Fruit fly (Drosophila melanogaster): ENCODE results near the gene CG42853.

CG42853 gene

DNA sequence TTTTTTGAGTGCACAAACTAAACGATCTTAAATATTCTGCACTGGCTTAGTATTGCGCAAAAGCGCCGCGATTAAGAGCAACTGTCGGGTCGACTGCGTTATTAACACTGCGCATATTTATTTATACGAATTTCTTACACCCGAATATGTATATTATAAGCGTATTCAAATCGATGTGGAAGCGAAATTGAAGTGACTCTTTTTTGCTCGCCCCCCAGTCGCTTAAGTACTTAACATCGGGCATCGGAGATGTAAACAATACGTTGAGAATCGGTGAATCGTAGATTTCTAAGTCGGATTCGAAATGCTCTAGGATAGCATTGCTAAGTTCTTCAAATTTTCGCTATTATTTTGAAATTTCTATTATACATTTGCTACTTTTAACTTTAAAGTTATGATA is 10.8 kb upstream of the CG42853 start, which contains the start of gene Cyp312a1:
Gene Cyp312a1, minus strand, starts transcription at position 101 of the 400 bp plus-strand sequence.
- no peak for TF ChIP-seq CG17801 (GFP tag; optimal IDR thresholded peaks at IDR 0.05; ENCODE audit: partially characterized antibody)

DNA sequence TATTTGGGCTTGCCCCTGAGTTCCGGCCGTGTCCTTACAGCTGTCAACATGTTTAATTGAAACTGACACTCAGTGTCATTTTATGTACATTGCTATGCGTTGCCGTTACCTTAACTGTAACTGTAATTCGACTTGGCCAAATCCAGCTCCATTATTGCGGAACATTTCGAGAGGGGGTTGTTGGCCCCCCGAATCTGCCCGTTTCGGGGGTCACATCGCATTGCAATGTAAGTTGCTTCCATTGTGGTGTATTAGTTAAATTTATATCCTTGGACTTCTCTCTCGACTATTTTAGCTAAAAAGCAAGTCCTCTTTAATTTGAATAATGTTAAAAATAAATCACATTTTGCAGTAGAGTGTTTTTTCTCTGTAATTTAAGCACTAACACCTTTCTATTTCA is 2.3 kb upstream of the CG42853 start:
- TF ChIP-seq CG17801 (GFP tag; optimal IDR thresholded peaks at IDR 0.05; ENCODE audit: partially characterized antibody), result no peak

DNA sequence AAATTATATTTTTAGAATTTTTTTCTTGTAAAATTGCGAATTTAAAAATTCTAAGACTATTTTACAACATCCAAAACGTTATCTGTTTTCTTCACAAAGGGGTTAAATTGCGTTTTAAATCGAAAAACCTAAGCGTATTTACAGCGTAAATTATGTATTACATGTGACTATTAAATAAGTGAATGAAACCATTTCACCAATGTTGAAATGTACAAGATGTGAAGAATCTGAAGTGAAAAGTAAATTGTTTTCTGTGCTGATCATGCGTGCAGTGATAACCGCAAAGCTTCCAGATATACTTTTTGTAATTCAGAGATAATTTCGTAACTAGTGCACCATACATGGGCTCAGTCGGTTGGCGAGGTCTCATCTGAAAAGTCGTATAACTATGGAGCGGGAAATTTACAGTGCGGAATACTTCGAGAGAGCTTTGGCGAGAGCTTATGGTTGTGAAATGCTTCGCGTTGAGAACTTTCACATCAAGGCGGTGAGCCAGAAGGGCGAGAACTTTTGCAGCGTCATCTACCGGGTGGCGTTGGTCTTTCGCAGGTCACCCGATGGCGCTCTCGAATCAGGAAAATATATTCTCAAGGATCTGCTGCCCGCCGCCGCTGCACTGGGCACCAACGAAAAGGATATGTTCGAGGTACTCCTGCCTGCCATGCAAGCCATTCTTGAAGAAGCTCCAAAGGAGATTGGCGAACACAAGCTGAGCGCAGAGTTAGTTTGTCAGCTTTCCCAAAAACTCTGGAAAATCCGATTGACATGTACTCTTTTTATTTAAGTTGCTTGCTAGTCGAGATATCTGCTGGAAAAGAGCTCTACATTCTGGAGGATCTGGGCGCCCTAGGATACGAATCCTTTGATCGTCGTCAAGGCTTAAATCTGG is 7.5 kb downstream of the CG42853 start:
- TF ChIP-seq CG17801 (GFP tag; optimal IDR thresholded peaks at IDR 0.05; ENCODE audit: partially characterized antibody), result peak; percentile 72

DNA sequence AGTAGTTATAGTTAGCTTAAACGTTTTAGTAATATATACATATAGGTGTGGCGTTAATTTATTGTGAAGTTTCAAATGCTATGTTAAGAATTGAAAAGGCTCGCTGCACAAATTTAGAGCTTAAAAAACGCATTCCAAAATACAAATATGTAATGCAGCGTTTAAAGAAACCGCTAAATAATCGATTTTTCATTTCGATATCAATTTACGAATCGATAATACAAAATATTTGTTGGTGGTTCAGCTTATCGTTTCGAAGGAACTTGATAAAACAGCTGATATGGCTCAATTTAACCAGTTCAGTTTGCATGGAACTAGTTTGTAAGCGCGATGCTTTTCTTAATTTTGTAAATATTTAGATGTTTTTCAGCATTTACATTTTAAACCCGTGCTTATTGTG is 9.1 kb downstream of the CG42853 start, which contains the start of the genes CG32195 and CG7341:
Gene CG32195, plus strand, starts transcription at position 291 of the 400 bp plus-strand sequence.
Gene CG7341, plus strand, starts transcription at position 291 of the 400 bp plus-strand sequence.
- no peak for TF ChIP-seq CG17801 (GFP tag; optimal IDR thresholded peaks at IDR 0.05; ENCODE audit: partially characterized antibody)

DNA sequence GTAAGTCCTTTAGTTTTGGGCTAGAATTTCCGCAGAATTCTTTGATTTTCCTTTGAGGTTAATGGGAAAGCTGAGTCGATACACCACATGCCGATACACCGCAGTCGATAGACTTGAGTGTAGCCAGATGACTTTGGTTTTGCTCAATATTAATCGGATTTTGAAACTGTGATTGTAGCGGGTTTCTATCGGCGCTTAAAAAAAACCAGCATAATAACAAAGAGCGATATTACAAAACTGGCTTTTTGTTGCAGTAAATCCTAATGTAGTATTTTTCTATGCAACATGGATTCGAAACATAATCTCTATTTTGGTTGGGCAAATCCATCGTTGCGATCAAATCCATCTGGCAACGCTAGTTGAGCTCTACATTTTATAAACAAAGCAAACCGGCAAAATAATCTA is 12.3 kb downstream of the CG42853 start, which contains the start of the genes Polr3D and mus304:
Gene Polr3D, minus strand, starts transcription at position 116 of the 405 bp plus-strand sequence.
Gene mus304, plus strand, starts transcription at position 356 of the 405 bp plus-strand sequence.
- no peak for TF ChIP-seq CG17801 (GFP tag; optimal IDR thresholded peaks at IDR 0.05; ENCODE audit: partially characterized antibody)

DNA sequence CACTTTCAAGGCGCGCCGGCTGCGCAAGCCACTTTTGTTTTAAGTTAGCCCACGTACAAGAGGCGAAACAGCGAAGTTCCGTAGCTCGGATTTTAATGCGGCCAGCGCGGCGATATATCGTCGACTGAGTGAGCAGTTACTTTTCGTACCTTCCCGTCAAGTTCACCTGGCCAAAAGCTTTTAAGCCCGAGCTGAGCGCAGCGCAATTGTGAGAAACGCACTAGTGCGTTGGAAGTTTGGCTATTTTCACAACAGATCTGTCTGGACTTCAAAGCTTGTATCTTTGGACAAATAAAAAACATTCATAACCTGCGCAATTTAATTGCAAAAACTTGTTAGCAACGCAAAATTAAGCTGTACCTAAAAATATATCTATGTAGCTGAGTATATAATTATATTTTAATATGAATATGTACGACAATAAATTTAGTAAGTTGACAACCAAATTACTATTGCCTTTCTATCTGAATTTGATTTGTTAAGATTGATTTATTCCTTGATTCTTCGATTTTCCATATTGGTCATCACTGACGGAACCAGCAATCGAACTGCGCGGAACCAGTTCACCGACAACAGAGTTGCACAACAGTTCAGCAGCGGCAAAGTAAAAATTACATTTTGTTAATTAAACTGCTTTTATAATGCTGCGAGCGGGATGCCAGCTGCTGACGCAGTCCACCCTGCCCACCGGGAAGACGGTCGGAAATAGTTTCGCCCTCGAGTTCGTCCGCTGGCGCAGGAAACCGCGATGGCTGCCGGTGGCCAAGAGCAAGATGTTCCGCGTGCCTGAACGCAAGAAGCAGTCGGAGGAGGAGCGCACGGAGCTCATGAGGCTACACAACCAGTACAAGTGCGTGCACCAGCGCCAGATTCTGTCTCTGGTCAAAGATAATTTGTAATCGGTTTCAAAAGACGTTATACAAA is 15.5 kb downstream of the CG42853 start, which contains the start of the genes CG13698 and mRpS26:
Gene CG13698, minus strand, starts transcription at position 129 of the 924 bp plus-strand sequence.
Gene mRpS26, plus strand, starts transcription at position 559 of the 924 bp plus-strand sequence.
- TF ChIP-seq CG17801 (GFP tag; optimal IDR thresholded peaks at IDR 0.05; ENCODE audit: partially characterized antibody), result no peak

DNA sequence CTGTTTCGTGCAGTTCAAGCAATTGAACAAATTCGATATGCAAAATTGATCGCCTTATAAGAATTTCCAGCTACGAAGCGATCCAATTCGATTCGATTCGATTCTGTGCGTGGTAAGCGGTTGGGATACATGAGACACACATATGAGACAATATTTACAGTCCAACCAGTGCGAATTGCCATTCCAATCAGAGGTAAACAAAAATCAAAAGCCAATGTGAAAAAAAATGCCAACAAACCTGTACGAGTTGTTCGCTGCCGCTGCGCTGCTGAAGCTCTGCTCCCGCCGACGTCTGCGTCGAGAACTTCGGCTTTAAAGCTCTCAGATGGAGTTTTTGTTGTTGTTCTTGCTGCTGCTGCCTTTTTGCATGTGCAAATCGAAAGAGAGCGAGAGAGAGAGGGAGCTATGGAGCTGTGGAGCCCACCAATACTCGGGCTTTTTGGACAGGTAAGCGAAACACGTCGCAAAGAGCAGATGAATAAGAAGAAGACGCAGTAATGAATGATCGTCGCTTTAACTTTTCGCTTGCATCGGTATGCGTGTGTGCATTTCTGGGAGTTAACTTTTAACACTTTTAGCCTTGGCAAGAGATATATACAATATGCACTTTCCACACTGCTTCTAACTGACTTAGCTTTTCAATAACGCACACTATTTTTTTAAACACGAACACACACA is 16.3 kb downstream of the CG42853 start:
- no peak for TF ChIP-seq CG17801 (GFP tag; optimal IDR thresholded peaks at IDR 0.05; ENCODE audit: partially characterized antibody)

DNA sequence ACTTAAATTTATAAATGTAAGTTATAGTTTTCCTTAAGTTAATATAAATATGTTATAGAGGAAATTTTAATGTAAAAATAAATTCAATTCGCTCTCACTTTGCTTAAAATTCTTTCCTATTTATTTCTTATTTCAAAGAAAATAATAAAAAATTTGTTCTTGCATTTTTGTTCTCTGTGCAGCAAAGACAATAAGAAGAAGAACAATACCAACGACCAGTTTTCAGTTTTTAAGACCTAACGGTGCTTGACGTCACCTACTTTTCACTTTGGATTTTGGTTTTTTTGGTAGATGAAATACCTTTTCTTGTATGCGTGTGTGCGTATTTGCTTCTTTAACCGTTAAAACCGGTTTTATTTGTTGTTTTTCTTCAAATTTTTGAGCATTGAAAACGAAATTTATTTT is 19.6 kb downstream of the CG42853 start:
- no peak for TF ChIP-seq CG17801 (GFP tag; optimal IDR thresholded peaks at IDR 0.05; ENCODE audit: partially characterized antibody)

DNA sequence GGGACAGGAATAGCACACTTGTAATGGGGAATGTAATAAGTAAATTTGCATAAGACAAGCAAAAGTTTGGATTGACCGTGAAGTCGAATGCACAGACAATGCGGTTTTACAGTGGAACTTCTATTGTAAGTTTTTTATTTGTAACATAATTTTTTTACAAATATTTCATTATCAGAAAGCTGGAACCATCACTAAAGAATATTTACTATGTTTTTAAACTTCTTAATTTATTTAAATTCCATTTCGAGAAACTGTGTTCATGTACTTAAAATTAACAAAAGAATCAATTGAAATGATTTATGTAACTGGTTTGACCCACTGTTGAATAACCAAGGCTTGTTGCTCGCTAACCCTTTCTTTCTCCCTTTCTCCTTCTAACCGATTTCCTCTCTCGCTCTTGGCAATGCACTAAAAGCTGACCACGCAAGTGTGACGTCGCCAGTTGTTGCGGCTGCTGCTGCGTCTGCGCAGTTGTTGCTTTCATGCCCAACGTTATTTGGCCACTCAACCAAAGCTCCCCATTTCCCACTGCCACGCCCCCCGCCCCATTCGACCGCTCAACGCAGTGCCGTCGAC is 20.3 kb downstream of the CG42853 start:
- TF ChIP-seq CG17801 (GFP tag; optimal IDR thresholded peaks at IDR 0.05; ENCODE audit: partially characterized antibody), result peak; percentile 48

DNA sequence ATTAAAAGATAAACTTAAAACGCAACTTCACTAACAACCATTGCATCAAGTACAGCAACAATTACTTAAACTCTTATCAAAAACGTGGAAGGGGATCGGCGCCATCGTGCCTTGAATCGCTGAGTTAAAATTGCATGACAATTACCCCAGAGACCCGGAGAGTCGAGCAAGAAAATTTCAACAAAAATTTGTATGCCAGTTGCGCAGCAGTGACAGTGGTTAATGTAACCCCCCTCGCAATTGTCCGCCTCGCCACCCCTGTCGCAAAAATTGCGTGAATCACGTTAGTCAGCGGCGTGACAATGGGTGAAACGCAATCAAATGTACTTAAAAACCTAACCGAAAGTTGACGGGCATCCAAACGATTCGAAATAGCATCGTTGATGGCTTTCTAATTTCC is 22.1 kb downstream of the CG42853 start:
- TF ChIP-seq CG17801 (GFP tag; optimal IDR thresholded peaks at IDR 0.05; ENCODE audit: partially characterized antibody), result no peak

DNA sequence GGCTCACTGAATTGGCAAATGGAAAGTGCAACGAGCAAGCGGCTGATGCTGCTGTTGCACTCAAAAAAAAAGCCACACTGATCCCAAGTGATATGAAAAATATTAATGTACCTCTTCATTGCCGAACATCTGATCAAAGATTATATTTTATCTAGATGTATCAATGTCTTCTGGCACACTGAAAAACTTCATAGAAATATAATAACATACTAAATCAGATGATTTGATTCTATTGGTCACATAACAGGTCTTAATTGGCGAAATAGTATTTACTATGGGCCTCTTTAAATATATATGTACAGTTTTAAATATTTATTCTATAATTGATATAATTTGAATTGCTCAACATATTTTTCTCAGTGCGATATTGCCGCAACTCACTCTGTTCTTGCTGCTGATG is 25.1 kb downstream of the CG42853 start:
- no peak for TF ChIP-seq CG17801 (GFP tag; optimal IDR thresholded peaks at IDR 0.05; ENCODE audit: partially characterized antibody)

DNA sequence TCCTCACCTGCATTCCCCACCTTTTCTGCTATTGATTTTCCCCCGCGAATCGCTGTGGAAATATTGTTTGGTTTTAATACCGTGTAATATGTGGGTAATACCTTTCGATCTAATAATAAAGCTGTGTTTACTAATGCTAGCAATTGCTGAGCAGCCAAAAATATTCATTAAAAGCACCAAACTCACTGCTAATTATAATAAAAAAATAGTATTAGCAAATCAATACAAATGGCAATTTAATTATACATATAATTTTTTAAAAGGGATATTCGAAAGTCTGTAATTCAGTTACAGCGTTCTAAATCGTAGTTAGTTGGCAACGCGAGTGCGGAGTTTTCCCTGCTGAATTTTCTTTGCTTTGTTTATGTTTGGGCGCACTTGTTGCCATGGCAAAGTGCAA is 27.9 kb downstream of the CG42853 start:
- no peak for TF ChIP-seq CG17801 (GFP tag; optimal IDR thresholded peaks at IDR 0.05; ENCODE audit: partially characterized antibody)

DNA sequence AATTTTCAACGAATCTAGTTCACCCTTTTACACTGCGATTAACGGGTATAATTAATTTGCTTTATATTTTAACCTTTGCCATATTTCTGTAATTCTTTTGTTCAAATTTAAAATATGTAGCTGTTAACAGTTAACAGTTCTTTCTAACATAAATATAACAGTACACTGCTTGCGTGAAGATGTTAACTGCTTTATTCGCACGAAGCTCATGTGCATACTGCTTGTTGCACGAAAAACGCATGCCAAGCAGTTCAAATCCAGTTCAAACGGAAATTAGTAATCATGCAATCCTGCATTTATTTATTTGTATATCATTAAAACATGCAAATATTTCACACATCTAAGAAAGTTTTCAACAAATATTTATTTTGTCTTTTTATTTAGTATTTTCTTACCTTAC is 33.8 kb downstream of the CG42853 start:
- TF ChIP-seq CG17801 (GFP tag; optimal IDR thresholded peaks at IDR 0.05; ENCODE audit: partially characterized antibody), result no peak

Measured in ovary, adult (tissue).